Fruit fly (Drosophila melanogaster): ENCODE data around the gene COX8.

The COX8 gene

DNA sequence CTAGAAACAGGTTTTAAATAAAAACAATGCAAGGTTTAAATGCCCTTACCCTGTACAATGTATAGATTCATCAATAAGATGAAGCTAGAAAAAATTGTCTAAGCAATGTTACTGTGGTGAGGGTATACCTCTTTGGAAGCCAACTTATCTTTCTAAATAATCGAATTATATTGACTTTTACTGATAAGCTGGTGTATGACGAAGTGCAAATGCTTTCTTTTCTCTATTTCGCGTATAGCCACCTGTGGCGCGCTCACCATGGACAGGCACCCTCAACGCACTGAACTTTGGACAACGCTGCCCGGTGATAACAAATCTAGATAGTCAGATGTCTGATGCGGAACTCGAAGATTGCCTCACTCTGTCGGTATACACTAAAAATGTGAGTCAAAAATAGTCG is 37.3 kb downstream of the COX8 start (continued):
- TF ChIP-seq pfk (GFP tag; optimal IDR thresholded peaks at IDR 0.05), result no peak
- TF ChIP-seq PHDP (tag; optimal IDR thresholded peaks at IDR 0.05), result no peak
- no peak for TF ChIP-seq Awh (GFP tag; IDR thresholded peaks at IDR 0.05)
- TF ChIP-seq CG6254 (GFP tag; optimal IDR thresholded peaks at IDR 0.05), result no peak
- TF ChIP-seq CG15011 (GFP tag; optimal IDR thresholded peaks at IDR 0.05), result no peak
- peak; percentile 36 for TF ChIP-seq Hmr (GFP tag; optimal IDR thresholded peaks at IDR 0.05)
- no peak; the same call in 1 of the 2 replicates for TF ChIP-seq CG3847 (GFP tag; IDR thresholded peaks at IDR 0.05)
- no peak for TF ChIP-seq C15 (GFP tag; IDR thresholded peaks at IDR 0.05)
- TF ChIP-seq Usf (GFP tag; optimal IDR thresholded peaks at IDR 0.05), result no peak
- TF ChIP-seq HLHmδ (GFP tag; optimal IDR thresholded peaks at IDR 0.05), result no peak
- no peak for TF ChIP-seq ham (GFP tag; IDR thresholded peaks at IDR 0.05)
- peak; percentile 53 for TF ChIP-seq lab (GFP tag; optimal IDR thresholded peaks at IDR 0.05)
- TF ChIP-seq kah (GFP tag; optimal IDR thresholded peaks at IDR 0.05), result no peak
- TF ChIP-seq CG12391 (tag; optimal IDR thresholded peaks at IDR 0.05), result no peak
- TF ChIP-seq CG8388 (GFP tag; optimal IDR thresholded peaks at IDR 0.05), result no peak
- TF ChIP-seq croc (GFP tag; conservative IDR thresholded peaks at IDR 0.05), result no peak
- no peak for TF ChIP-seq CG11560 (tag; IDR thresholded peaks at IDR 0.05)
- TF ChIP-seq CG14667 (GFP tag; IDR thresholded peaks at IDR 0.05), result no peak
- TF ChIP-seq peb (GFP tag; IDR thresholded peaks at IDR 0.05), result no peak
- no peak for TF ChIP-seq gfzf (GFP tag; optimal IDR thresholded peaks at IDR 0.05)
- TF ChIP-seq ash1 (GFP tag; optimal IDR thresholded peaks at IDR 0.05), result no peak
- no peak for TF ChIP-seq hkb (optimal IDR thresholded peaks at IDR 0.05)
- 0 out of 2 replicates have a peak, but pooled peaks have one; percentile 50 for TF ChIP-seq hkb (GFP tag; IDR thresholded peaks at IDR 0.05)
- no peak for TF ChIP-seq tap (tag; optimal IDR thresholded peaks at IDR 0.05)
- TF ChIP-seq exex (tag; optimal IDR thresholded peaks at IDR 0.05), result peak; percentile 51
- no peak for TF ChIP-seq CkIIα-i1 (GFP tag; IDR thresholded peaks at IDR 0.05)
- no peak for TF ChIP-seq ind (GFP tag; optimal IDR thresholded peaks at IDR 0.05)
- TF ChIP-seq Aef1 (GFP tag; IDR thresholded peaks at IDR 0.05), result no peak
- TF ChIP-seq Fer1 (GFP tag; optimal IDR thresholded peaks at IDR 0.05), result peak; percentile 2
- TF ChIP-seq CG32772 (GFP tag; IDR thresholded peaks at IDR 0.05), result no peak
- TF ChIP-seq Ravus (GFP tag; IDR thresholded peaks at IDR 0.05), result no peak; the same call in 1 of the 2 replicates
- no peak for TF ChIP-seq Sry-β (GFP tag; optimal IDR thresholded peaks at IDR 0.05)
- TF ChIP-seq jing (GFP tag; optimal IDR thresholded peaks at IDR 0.05), result no peak
- TF ChIP-seq CG15073 (GFP tag; optimal IDR thresholded peaks at IDR 0.05), result no peak
- TF ChIP-seq CG1647 (GFP tag; optimal IDR thresholded peaks at IDR 0.05), result no peak
- TF ChIP-seq sd (tag; optimal IDR thresholded peaks at IDR 0.05), result no peak
- no peak for TF ChIP-seq Deaf1 (tag; optimal IDR thresholded peaks at IDR 0.05)
- no peak for TF ChIP-seq Chrac-16 (GFP tag; optimal IDR thresholded peaks at IDR 0.05)
- TF ChIP-seq CG9932 (GFP tag; IDR thresholded peaks at IDR 0.05), result no peak
- no peak for TF ChIP-seq CG9727 (GFP tag; optimal IDR thresholded peaks at IDR 0.05)
- TF ChIP-seq tx (GFP tag; optimal IDR thresholded peaks at IDR 0.05), result no peak
- 0 out of 2 replicates have a peak, but pooled peaks have one; percentile 42 for TF ChIP-seq wdn (GFP tag; IDR thresholded peaks at IDR 0.05)
- no peak for TF ChIP-seq CG18476 (GFP tag; optimal IDR thresholded peaks at IDR 0.05)
- no peak for TF ChIP-seq cato (GFP tag; optimal IDR thresholded peaks at IDR 0.05; ENCODE audit: borderline replicate concordance)
- no peak for TF ChIP-seq H15 (GFP tag; IDR thresholded peaks at IDR 0.05)
- no peak for TF ChIP-seq CG16779 (GFP tag; IDR thresholded peaks at IDR 0.05)
- TF ChIP-seq Lpt (GFP tag; optimal IDR thresholded peaks at IDR 0.05), result no peak
- TF ChIP-seq CG8089 (GFP tag; optimal IDR thresholded peaks at IDR 0.05), result no peak
- peak; percentile 11 for TF ChIP-seq Ets65A (GFP tag)
- no peak for TF ChIP-seq wek (GFP tag; optimal IDR thresholded peaks at IDR 0.05)
- TF ChIP-seq CG14710 (tag; optimal IDR thresholded peaks at IDR 0.05), result no peak
- no peak for TF ChIP-seq CG10431 (GFP tag; optimal IDR thresholded peaks at IDR 0.05)

Measured in whole organism, embryonic.